Worm (Caenorhabditis elegans) whole organism, young adult: Measurements from ENCODE around the gene H39E23.2.

Source experiments
- B0019.2 ChIP-seq: fragments of 200-800 bp; sonication (Bioruptor generic); conservative IDR thresholded peaks from 2 replicates; pipeline ENCODE4 v1.3.6; 2022; ENCODE audit warnings: missing genetic modification reagents, missing genetic modification characterization, missing compliant biosample characterization
- B0035.1 ChIP-seq: sonication (generic microtip); optimal IDR thresholded peaks from 2 replicates; lab custom pipeline; 2016; ENCODE audit warnings: missing genetic modification characterization, mild to moderate bottlenecking, missing compliant biosample characterization, missing genotype, missing genetic modification reagents
- C17E4.6 ChIP-seq: fragments of 200-800 bp; sonication (Bioruptor generic); IDR thresholded peaks from 2 replicates; pipeline ENCODE4 v1.3.6; 2022; ENCODE audit warnings: missing genetic modification reagents, missing genetic modification characterization, missing compliant biosample characterization
- D2030.7 ChIP-seq: fragments of 200-800 bp; sonication (Bioruptor generic); IDR thresholded peaks from 2 replicates; pipeline ENCODE4 v1.3.6; 2022; ENCODE audit warnings: missing genetic modification reagents, missing genetic modification characterization, missing compliant biosample characterization
- F10E7.11 ChIP-seq: sonication (generic microtip); optimal IDR thresholded peaks from 2 replicates; lab custom pipeline; 2017; ENCODE audit warnings: mild to moderate bottlenecking, missing genetic modification characterization, moderate library complexity, missing compliant biosample characterization
- F55B11.4 ChIP-seq: sonication (generic microtip); optimal IDR thresholded peaks from 2 replicates; lab custom pipeline; 2016; ENCODE audit warnings: missing compliant biosample characterization, missing genetic modification characterization, borderline replicate concordance; ENCODE audit not compliant: insufficient read depth
- F57A8.1 ChIP-seq: fragments of 200-800 bp; sonication (Bioruptor generic); optimal IDR thresholded peaks from 2 replicates; lab custom pipeline; 2018; ENCODE audit warnings: mild to moderate bottlenecking, missing genetic modification characterization, moderate library complexity, missing compliant biosample characterization
- K11D2.4 ChIP-seq: fragments of 200-800 bp; sonication (Bioruptor generic); IDR thresholded peaks from 2 replicates; pipeline ENCODE4 v1.3.6; 2022; ENCODE audit warnings: missing genetic modification reagents, missing genetic modification characterization, missing compliant biosample characterization
- akir-1 ChIP-seq: fragments of 200-800 bp; sonication (Bioruptor generic); optimal IDR thresholded peaks from 2 replicates; lab custom pipeline; 2018; ENCODE audit warnings: mild to moderate bottlenecking, missing genetic modification characterization, moderate library complexity, missing compliant biosample characterization
- aptf-2 ChIP-seq: fragments of 200-800 bp; sonication (Bioruptor generic); conservative IDR thresholded peaks from 2 replicates; pipeline ENCODE4 v1.3.6; 2022; ENCODE audit warnings: missing genetic modification reagents, missing genetic modification characterization, missing compliant biosample characterization
- attf-5 ChIP-seq: fragments of 200-800 bp; sonication (Bioruptor generic); optimal IDR thresholded peaks from 2 replicates; lab custom pipeline; 2018; ENCODE audit warnings: mild to moderate bottlenecking, missing genetic modification characterization, missing compliant biosample characterization
- bed-2 ChIP-seq: fragments of 200-800 bp; sonication (Bioruptor generic); IDR thresholded peaks from 2 replicates; pipeline ENCODE4 v1.3.6; 2022; ENCODE audit warnings: missing genetic modification reagents, missing genetic modification characterization, missing compliant biosample characterization
- ceh-27 ChIP-seq: fragments of 200-800 bp; sonication (Bioruptor generic); optimal IDR thresholded peaks from 2 replicates; lab custom pipeline; 2018; ENCODE audit warnings: mild to moderate bottlenecking, missing genetic modification characterization, moderate library complexity, missing compliant biosample characterization
- ceh-40 ChIP-seq: fragments of 200-800 bp; sonication (Bioruptor generic); IDR thresholded peaks from 2 replicates; pipeline ENCODE4 v1.3.6; 2022; ENCODE audit warnings: missing genetic modification characterization, missing compliant biosample characterization
- ceh-91 ChIP-seq: fragments of 200-800 bp; sonication (Bioruptor generic); IDR thresholded peaks from 2 replicates; pipeline ENCODE4 v1.3.6; 2022; ENCODE audit warnings: missing genetic modification reagents, missing genetic modification characterization, missing compliant biosample characterization
- gei-17 ChIP-seq: fragments of 200-800 bp; sonication (Bioruptor generic); optimal IDR thresholded peaks from 2 replicates; lab custom pipeline; 2018; ENCODE audit warnings: mild to moderate bottlenecking, missing genetic modification characterization, missing compliant biosample characterization
- him-1 ChIP-seq: sonication (generic microtip); optimal IDR thresholded peaks from 2 replicates; lab custom pipeline; 2016; ENCODE audit warnings: missing genotype, missing genetic modification reagents, missing genetic modification characterization, missing compliant biosample characterization
- hlh-12 ChIP-seq: sonication (generic microtip); optimal IDR thresholded peaks from 2 replicates; lab custom pipeline; 2016; ENCODE audit warnings: missing genetic modification characterization, missing compliant biosample characterization
- hrde-1 ChIP-seq: sonication (generic microtip); optimal IDR thresholded peaks from 2 replicates; lab custom pipeline; 2016; ENCODE audit warnings: missing genetic modification characterization, mild to moderate bottlenecking, missing compliant biosample characterization, moderate library complexity, missing genotype, missing genetic modification reagents, borderline replicate concordance
- lag-1 ChIP-seq: fragments of 200-800 bp; sonication (Bioruptor generic); IDR thresholded peaks from 2 replicates; pipeline ENCODE4 v1.3.6; 2022; ENCODE audit warnings: missing genetic modification reagents, missing genetic modification characterization, missing compliant biosample characterization
- lin-35 ChIP-seq, 3 experiments: fragments of 150-350 bp in 2 of 3; sonication (generic microtip) in 1 of 3; optimal IDR thresholded peaks; 2 replicates each; lab custom pipeline; 2014 to 2018; ENCODE audit warnings: missing biosample characterization in 3 of 3, missing genetic modification characterization in 3 of 3, missing genetic modification reagents in 3 of 3
- lin-54 ChIP-seq: fragments of 200-800 bp; sonication (Bioruptor generic); optimal IDR thresholded peaks from 2 replicates; lab custom pipeline; 2018; ENCODE audit warnings: mild to moderate bottlenecking, missing genetic modification characterization, missing compliant biosample characterization
- lsl-1 ChIP-seq: fragments of 200-800 bp; sonication (Bioruptor generic); optimal IDR thresholded peaks from 2 replicates; lab custom pipeline; 2018; ENCODE audit warnings: mild to moderate bottlenecking, missing genetic modification characterization, moderate library complexity, missing compliant biosample characterization
- mel-28 ChIP-seq: sonication (generic microtip); optimal IDR thresholded peaks from 2 replicates; lab custom pipeline; 2016; ENCODE audit warnings: borderline replicate concordance, mild to moderate bottlenecking, missing genetic modification characterization, missing compliant biosample characterization
- mxl-1 ChIP-seq: sonication (generic microtip); optimal IDR thresholded peaks from 2 replicates; lab custom pipeline; 2016; ENCODE audit warnings: missing genetic modification characterization, missing compliant biosample characterization
- nhr-179 ChIP-seq: sonication (generic microtip); optimal IDR thresholded peaks from 2 replicates; lab custom pipeline; 2016; ENCODE audit warnings: mild to moderate bottlenecking, missing genetic modification characterization, missing compliant biosample characterization
- nhr-27 ChIP-seq: fragments of 200-800 bp; sonication (Bioruptor generic); optimal IDR thresholded peaks from 2 replicates; lab custom pipeline; 2018; ENCODE audit warnings: mild to moderate bottlenecking, missing genetic modification characterization, moderate library complexity, missing compliant biosample characterization
- rcor-1 ChIP-seq: fragments of 200-800 bp; sonication (Bioruptor generic); IDR thresholded peaks from 2 replicates; pipeline ENCODE4 v1.3.6; 2022; ENCODE audit warnings: missing genetic modification reagents, missing genetic modification characterization, missing compliant biosample characterization
- xnd-1 ChIP-seq: sonication (generic microtip); optimal IDR thresholded peaks from 2 replicates; lab custom pipeline; 2016; ENCODE audit warnings: missing genotype, missing genetic modification reagents, missing genetic modification characterization, missing compliant biosample characterization
- zim-3 ChIP-seq: sonication (generic microtip); optimal IDR thresholded peaks from 2 replicates; lab custom pipeline; 2017; ENCODE audit warnings: mild to moderate bottlenecking, missing genetic modification characterization, moderate library complexity, missing compliant biosample characterization
- ztf-18 ChIP-seq: sonication (generic microtip); optimal IDR thresholded peaks from 2 replicates; lab custom pipeline; 2016; ENCODE audit warnings: missing genotype, mild to moderate bottlenecking, missing genetic modification characterization, missing compliant biosample characterization
- ztf-22 ChIP-seq: fragments of 200-800 bp; sonication (Bioruptor generic); optimal IDR thresholded peaks from 2 replicates; lab custom pipeline; 2018; ENCODE audit warnings: mild to moderate bottlenecking, missing genetic modification characterization, moderate library complexity, missing compliant biosample characterization
- ztf-25 ChIP-seq: fragments of 200-800 bp; sonication (Bioruptor generic); IDR thresholded peaks from 2 replicates; pipeline ENCODE4 v1.3.6; 2022; ENCODE audit warnings: missing genetic modification reagents, missing genetic modification characterization, missing compliant biosample characterization
- ztf-28 ChIP-seq: fragments of 200-800 bp; sonication (Bioruptor generic); IDR thresholded peaks from 2 replicates; pipeline ENCODE4 v1.3.6; 2022; ENCODE audit warnings: missing genetic modification reagents, missing genetic modification characterization, missing compliant biosample characterization
- ztf-6 ChIP-seq: fragments of 200-800 bp; sonication (Bioruptor generic); IDR thresholded peaks from 2 replicates; pipeline ENCODE4 v1.3.6; 2022; ENCODE audit warnings: missing genetic modification reagents, missing genetic modification characterization, missing compliant biosample characterization

Gene H39E23.2

ce11 chrV:14110042-14110441, at the start of gene H39E23.2:
Gene H39E23.2 (plus strand): TSS chrV:14110342.
- no peak for TF ChIP-seq ztf-6
- TF ChIP-seq ceh-27 (GFP tag; lab: Kevin White, UChicago) = no peak
- no peak for TF ChIP-seq F10E7.11
- no peak for TF ChIP-seq akir-1 (GFP tag; lab: Kevin White, UChicago)
- TF ChIP-seq B0019.2 (GFP tag; lab: Robert Waterston, UW) = no peak
- no peak for TF ChIP-seq F57A8.1
- no peak for TF ChIP-seq B0035.1 (tag; lab: Kevin White, UChicago)
- TF ChIP-seq ztf-28 (GFP tag; lab: Robert Waterston, UW) = no peak
- TF ChIP-seq D2030.7 (GFP tag; lab: Robert Waterston, UW) = no peak
- TF ChIP-seq ztf-25 (GFP tag; lab: Robert Waterston, UW) = no peak
- TF ChIP-seq F55B11.4 (tag; lab: Kevin White, UChicago) = no peak
- no peak for TF ChIP-seq xnd-1
- TF ChIP-seq rcor-1 (GFP tag; lab: Robert Waterston, UW) = no peak
- no peak for TF ChIP-seq ztf-18 (tag; lab: Kevin White, UChicago)
- TF ChIP-seq zim-3 (tag; lab: Kevin White, UChicago) = no peak
- TF ChIP-seq ceh-40 (GFP tag; lab: Robert Waterston, UW) = no peak
- TF ChIP-seq, all 124 proteins: peak for 0

ce11 chrV:14063980-14064379, 46.2 kb upstream of the H39E23.2 start:
- TF ChIP-seq rcor-1 (GFP tag; lab: Robert Waterston, UW) = no peak
- no peak for TF ChIP-seq hrde-1 (tag; lab: Kevin White, UChicago)
- TF ChIP-seq, all 124 proteins: peak for 0

ce11 chrV:14064422-14064821, 45.7 kb upstream of the H39E23.2 start, which contains the start of gene D1086.21:
Gene D1086.21 (plus strand): TSS chrV:14064722.
- TF ChIP-seq C17E4.6 (GFP tag; lab: Robert Waterston, UW) (no peak), B0019.2 (GFP tag; lab: Robert Waterston, UW) (no peak), mxl-1 (tag; lab: Kevin White, UChicago) (no peak), lsl-1 (no peak), hlh-12 (tag; lab: Kevin White, UChicago) (no peak), hrde-1 (tag; lab: Kevin White, UChicago) (no peak), nhr-27 (tag; lab: Kevin White, UChicago) (no peak), lin-35 (GFP tag; optimal IDR thresholded peaks at IDR 0.05; lab: Kevin White, UChicago) (no peak), lin-54 (GFP tag; lab: Kevin White, UChicago) (no peak), aptf-2 (GFP tag; lab: Robert Waterston, UW) (no peak), lag-1 (GFP tag; lab: Robert Waterston, UW) (no peak), him-1 (tag; lab: Kevin White, UChicago) (no peak), bed-2 (GFP tag; lab: Robert Waterston, UW) (no peak), ztf-22 (no peak), gei-17 (no peak), attf-5 (GFP tag; lab: Kevin White, UChicago) (no peak), nhr-179 (no peak), mel-28 (no peak), K11D2.4 (no peak), ceh-91 (GFP tag; lab: Robert Waterston, UW) (no peak)
